Worm (Caenorhabditis elegans) whole organism, late embryonic: ENCODE data around the gene Y14H12B.1.

Source experiments
- ahr-1 ChIP-seq: sonication (generic microtip); optimal IDR thresholded peaks from 2 replicates; lab custom pipeline; 2016; ENCODE audit warnings: missing genetic modification characterization, missing compliant biosample characterization
- eyg-1 ChIP-seq: sonication (generic microtip); optimal IDR thresholded peaks from 2 replicates; lab custom pipeline; 2016; ENCODE audit warnings: missing genotype, missing genetic modification characterization, missing compliant biosample characterization
- fkh-10 ChIP-seq: fragments of 150-350 bp; optimal IDR thresholded peaks from 2 replicates; lab custom pipeline; 2014; ENCODE audit warnings: missing biosample characterization, missing genetic modification reagents, missing genetic modification characterization
- nfya-1 ChIP-seq: sonication (generic microtip); optimal IDR thresholded peaks from 2 replicates; lab custom pipeline; 2017; ENCODE audit warnings: missing genetic modification characterization, mild to moderate bottlenecking, missing compliant biosample characterization, antibody characterized with exemption, moderate library complexity
- unc-42 ChIP-seq: sonication (generic microtip); optimal IDR thresholded peaks from 2 replicates; lab custom pipeline; 2016; ENCODE audit warnings: missing genotype, missing genetic modification characterization, missing compliant biosample characterization

DNA sequence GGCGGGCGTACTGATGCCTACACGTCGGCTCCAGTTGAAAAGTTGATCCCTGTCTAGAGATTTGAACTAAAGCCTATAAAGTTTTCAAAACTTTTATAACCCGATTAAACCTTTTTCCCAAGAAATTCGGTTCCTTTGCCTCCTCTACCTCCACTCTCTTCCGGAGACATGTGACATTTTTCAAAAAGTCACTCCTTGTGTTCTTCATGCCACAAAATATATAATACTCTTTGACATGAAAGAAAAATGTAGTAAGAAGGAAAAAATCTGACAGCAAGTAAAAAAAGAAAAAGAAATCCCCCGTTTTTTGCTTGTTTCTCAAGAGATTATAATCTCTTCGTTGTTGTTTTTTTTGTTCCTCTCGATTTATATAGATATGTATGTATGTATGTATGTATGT lies 20.6 kb downstream of the Y14H12B.1 start:
- TF ChIP-seq ahr-1 (tag; lab: Kevin White, UChicago) (no peak), unc-42 (tag; lab: Kevin White, UChicago) (no peak), fkh-10 (GFP tag; lab: Kevin White, UChicago) (no peak), eyg-1 (no peak), nfya-1 (no peak)
